Fruit fly (Drosophila melanogaster): ENCODE results near the gene cdm.

DNA sequence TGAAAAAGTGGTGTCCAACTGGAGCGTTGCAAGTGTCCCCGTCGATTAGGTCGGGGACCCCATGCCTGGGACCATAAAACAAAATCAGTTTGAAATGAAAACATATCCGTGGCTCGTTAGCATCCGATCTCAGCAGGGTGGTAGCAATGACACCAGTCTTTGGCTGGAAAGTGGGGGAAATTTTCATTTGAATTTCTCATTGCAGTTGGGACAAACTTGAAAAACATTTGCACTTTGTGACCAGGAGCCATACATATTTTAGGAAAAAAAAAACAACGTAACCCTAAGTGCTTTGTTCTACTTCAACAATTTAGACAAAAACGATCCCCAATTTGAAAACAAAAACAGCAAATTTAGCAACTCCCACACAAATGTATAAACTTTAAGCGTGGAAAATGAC, 31.5 kb downstream of the cdm start, which contains the start of gene CG14316:
- TF ChIP-seq ey (GFP tag; optimal IDR thresholded peaks at IDR 0.05): no peak
- no peak for TF ChIP-seq Rel (GFP tag; optimal IDR thresholded peaks at IDR 0.05)
- no peak for TF ChIP-seq Rel (tag; optimal IDR thresholded peaks at IDR 0.05)
- no peak for TF ChIP-seq CG9705 (GFP tag; optimal IDR thresholded peaks at IDR 0.05)
- TF ChIP-seq Dfd (GFP tag; optimal IDR thresholded peaks at IDR 0.05): no peak
- no peak for TF ChIP-seq rgr (GFP tag; optimal IDR thresholded peaks at IDR 0.05)
- TF ChIP-seq dl (GFP tag; optimal IDR thresholded peaks at IDR 0.05; ENCODE audit: insufficient read depth in 1 of 2, partially characterized antibody in 2 of 2): no peak
- TF ChIP-seq woc (GFP tag; optimal IDR thresholded peaks at IDR 0.05): no peak
- TF ChIP-seq Hr83 (GFP tag; optimal IDR thresholded peaks at IDR 0.05; ENCODE audit: poor library complexity, severe bottlenecking): no peak
- TF ChIP-seq Abd-B (GFP tag; optimal IDR thresholded peaks at IDR 0.05): no peak
- TF ChIP-seq usp (GFP tag; optimal IDR thresholded peaks at IDR 0.05): no peak
- no peak for TF ChIP-seq HLH106 (tag; optimal IDR thresholded peaks at IDR 0.05)
- no peak for TF ChIP-seq Dif (GFP tag; optimal IDR thresholded peaks at IDR 0.05; ENCODE audit: partially characterized antibody)
